Worm (Caenorhabditis elegans): ENCODE results near the gene str-175.

str-175 gene

ce11 chrIV:4870546-4870945 is at the start of gene str-175:
Gene str-175, minus strand, starts transcription at chrIV:4870646.
- no peak for TF ChIP-seq cog-1 (tag; optimal IDR thresholded peaks at IDR 0.05)
- no peak for TF ChIP-seq med-1 (GFP tag; optimal IDR thresholded peaks at IDR 0.05; ENCODE audit: insufficient read depth)
- TF ChIP-seq ref-1 (GFP tag; conservative IDR thresholded peaks at IDR 0.05) = no peak
- TF ChIP-seq flt-1 (GFP tag; IDR thresholded peaks at IDR 0.05) = no peak
- no peak for TF ChIP-seq T22C8.4 (GFP tag; IDR thresholded peaks at IDR 0.05)
- TF ChIP-seq tab-1 (GFP tag; IDR thresholded peaks at IDR 0.05) = no peak
- no peak for TF ChIP-seq klf-2 (GFP tag; conservative IDR thresholded peaks at IDR 0.05)

DNA sequence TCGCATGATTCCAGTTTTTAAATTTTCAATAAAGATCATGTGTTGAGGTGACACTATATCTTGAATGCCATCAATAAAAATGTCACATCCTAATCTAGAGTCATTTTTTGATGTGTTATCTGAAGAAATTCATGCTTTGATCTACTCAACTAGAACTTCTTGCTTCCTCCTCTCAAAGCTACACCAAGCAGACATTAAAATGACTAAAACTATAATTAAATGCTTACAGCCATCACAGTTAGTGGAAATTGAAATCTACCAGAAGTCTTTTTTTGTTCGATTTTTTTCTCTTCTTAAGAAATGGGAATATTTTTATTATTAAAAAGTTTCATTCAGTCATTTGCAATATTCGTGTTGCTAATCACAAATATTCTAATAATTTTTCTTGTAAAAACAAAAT is 47.3 kb upstream of the str-175 start, which contains the start of gene str-158:
str-158 (plus strand) TSS at position 301 of the 400 bp plus-strand sequence.
- TF ChIP-seq cog-1 (tag; optimal IDR thresholded peaks at IDR 0.05) (no peak), flt-1 (GFP tag; IDR thresholded peaks at IDR 0.05) (no peak), tab-1 (GFP tag; IDR thresholded peaks at IDR 0.05) (no peak), ztf-29 (GFP tag; IDR thresholded peaks at IDR 0.05) (no peak), klf-2 (GFP tag; conservative IDR thresholded peaks at IDR 0.05) (no peak), ztf-23 (GFP tag; IDR thresholded peaks at IDR 0.05) (no peak), ref-1 (GFP tag; conservative IDR thresholded peaks at IDR 0.05) (no peak), T22C8.4 (GFP tag; IDR thresholded peaks at IDR 0.05) (no peak), med-1 (GFP tag; optimal IDR thresholded peaks at IDR 0.05; ENCODE audit: insufficient read depth) (no peak)

ce11 chrIV:4915689-4916088 is 45.2 kb upstream of the str-175 start, which contains the start of gene str-155:
Gene str-155, plus strand, starts transcription at chrIV:4915989.
- TF ChIP-seq klf-2 (GFP tag; conservative IDR thresholded peaks at IDR 0.05) = no peak
- TF ChIP-seq flt-1 (GFP tag; IDR thresholded peaks at IDR 0.05) = no peak
- TF ChIP-seq tab-1 (GFP tag; IDR thresholded peaks at IDR 0.05) = no peak
- no peak for TF ChIP-seq cog-1 (tag; optimal IDR thresholded peaks at IDR 0.05)
- no peak for TF ChIP-seq ztf-23 (GFP tag; IDR thresholded peaks at IDR 0.05)
- TF ChIP-seq ztf-29 (GFP tag; IDR thresholded peaks at IDR 0.05) = no peak
- no peak for TF ChIP-seq ref-1 (GFP tag; conservative IDR thresholded peaks at IDR 0.05)
- no peak for TF ChIP-seq T22C8.4 (GFP tag; IDR thresholded peaks at IDR 0.05)
- no peak for TF ChIP-seq med-1 (GFP tag; optimal IDR thresholded peaks at IDR 0.05; ENCODE audit: insufficient read depth)

- TF ChIP-seq T22C8.4 (GFP tag; IDR thresholded peaks at IDR 0.05) (no peak), med-1 (GFP tag; optimal IDR thresholded peaks at IDR 0.05; ENCODE audit: insufficient read depth) (no peak), klf-2 (GFP tag; conservative IDR thresholded peaks at IDR 0.05) (no peak), ref-1 (GFP tag; conservative IDR thresholded peaks at IDR 0.05) (no peak), ztf-29 (GFP tag; IDR thresholded peaks at IDR 0.05) (no peak), ztf-23 (GFP tag; IDR thresholded peaks at IDR 0.05) (no peak), tab-1 (GFP tag; IDR thresholded peaks at IDR 0.05) (no peak), cog-1 (tag; optimal IDR thresholded peaks at IDR 0.05) (no peak), flt-1 (GFP tag; IDR thresholded peaks at IDR 0.05) (no peak)
Observed at ce11 chrIV:4913090-4913489, 42.6 kb upstream of the str-175 start, which contains the start of gene str-156. Gene str-156, plus strand, starts transcription at chrIV:4913390.

DNA sequence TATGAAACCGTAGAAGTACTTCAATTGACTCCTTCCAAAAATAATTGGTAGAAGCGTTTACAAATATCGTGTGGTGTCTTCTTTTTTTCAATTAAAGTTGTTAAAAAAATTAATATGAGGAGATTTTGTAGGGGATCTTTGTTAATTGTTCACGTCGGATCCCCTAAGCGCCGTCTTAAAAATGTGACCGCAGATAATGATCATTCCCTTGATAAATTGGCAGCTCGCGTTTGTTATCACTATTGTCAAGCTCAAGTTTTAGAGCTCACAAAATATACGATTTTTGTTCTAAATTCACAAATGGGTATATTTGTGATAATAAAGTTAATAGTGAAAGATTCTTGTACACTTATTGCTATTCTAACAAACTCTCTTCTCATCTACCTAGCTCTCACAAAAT is 38.6 kb upstream of the str-175 start, which contains the start of gene str-159:
str-159 (plus strand) TSS at position 301 of the 400 bp plus-strand sequence.
- no peak for TF ChIP-seq tab-1 (GFP tag; IDR thresholded peaks at IDR 0.05)
- no peak for TF ChIP-seq flt-1 (GFP tag; IDR thresholded peaks at IDR 0.05)
- TF ChIP-seq ztf-23 (GFP tag; IDR thresholded peaks at IDR 0.05) = no peak
- TF ChIP-seq klf-2 (GFP tag; conservative IDR thresholded peaks at IDR 0.05) = no peak
- TF ChIP-seq med-1 (GFP tag; optimal IDR thresholded peaks at IDR 0.05; ENCODE audit: insufficient read depth) = no peak
- TF ChIP-seq cog-1 (tag; optimal IDR thresholded peaks at IDR 0.05) = no peak
- TF ChIP-seq ref-1 (GFP tag; conservative IDR thresholded peaks at IDR 0.05) = no peak
- no peak for TF ChIP-seq ztf-29 (GFP tag; IDR thresholded peaks at IDR 0.05)
- no peak for TF ChIP-seq T22C8.4 (GFP tag; IDR thresholded peaks at IDR 0.05)

ce11 chrIV:4905645-4906135 is 35.2 kb upstream of the str-175 start, which contains the start of gene T08B6.4:
Gene T08B6.4, plus strand, starts transcription at chrIV:4905695.
- TF ChIP-seq T22C8.4 (GFP tag; IDR thresholded peaks at IDR 0.05) (peak; percentile 67), ztf-29 (GFP tag; IDR thresholded peaks at IDR 0.05) (no peak), ztf-23 (GFP tag; IDR thresholded peaks at IDR 0.05) (no peak), tab-1 (GFP tag; IDR thresholded peaks at IDR 0.05) (no peak)

DNA sequence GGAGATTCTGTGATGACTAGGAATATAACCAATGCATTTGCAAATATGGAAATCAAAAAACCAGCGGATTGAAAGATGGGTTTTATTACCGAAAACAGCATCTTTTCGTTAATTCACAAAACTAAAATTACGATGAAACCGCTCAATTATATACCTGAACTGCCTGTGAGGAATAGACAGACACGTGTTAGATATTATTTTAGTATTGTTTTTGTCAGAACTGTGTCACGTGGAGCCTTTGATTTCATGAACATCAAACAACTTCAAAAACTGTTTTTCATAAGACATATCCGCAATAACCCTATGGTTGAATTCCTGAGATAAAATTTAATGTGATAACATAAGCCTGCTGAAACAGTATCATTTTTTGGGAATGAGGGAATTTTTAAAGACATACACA is 33.5 kb upstream of the str-175 start, which contains the start of gene str-161:
str-161 (minus strand) TSS at position 101 of the 400 bp plus-strand sequence.
- TF ChIP-seq ztf-23 (GFP tag; IDR thresholded peaks at IDR 0.05) = no peak
- TF ChIP-seq ztf-29 (GFP tag; IDR thresholded peaks at IDR 0.05) = no peak
- TF ChIP-seq cog-1 (tag; optimal IDR thresholded peaks at IDR 0.05) = no peak
- TF ChIP-seq tab-1 (GFP tag; IDR thresholded peaks at IDR 0.05) = no peak
- TF ChIP-seq ref-1 (GFP tag; conservative IDR thresholded peaks at IDR 0.05) = no peak
- no peak for TF ChIP-seq klf-2 (GFP tag; conservative IDR thresholded peaks at IDR 0.05)
- TF ChIP-seq med-1 (GFP tag; optimal IDR thresholded peaks at IDR 0.05; ENCODE audit: insufficient read depth) = no peak
- TF ChIP-seq T22C8.4 (GFP tag; IDR thresholded peaks at IDR 0.05) = no peak
- no peak for TF ChIP-seq flt-1 (GFP tag; IDR thresholded peaks at IDR 0.05)

- no peak for TF ChIP-seq T22C8.4 (GFP tag; IDR thresholded peaks at IDR 0.05)
- no peak for TF ChIP-seq klf-2 (GFP tag; conservative IDR thresholded peaks at IDR 0.05)
- TF ChIP-seq flt-1 (GFP tag; IDR thresholded peaks at IDR 0.05) = no peak
- TF ChIP-seq tab-1 (GFP tag; IDR thresholded peaks at IDR 0.05) = no peak
- TF ChIP-seq ztf-23 (GFP tag; IDR thresholded peaks at IDR 0.05) = no peak
- no peak for TF ChIP-seq ref-1 (GFP tag; conservative IDR thresholded peaks at IDR 0.05)
- TF ChIP-seq cog-1 (tag; optimal IDR thresholded peaks at IDR 0.05) = no peak
- no peak for TF ChIP-seq ztf-29 (GFP tag; IDR thresholded peaks at IDR 0.05)
- no peak for TF ChIP-seq med-1 (GFP tag; optimal IDR thresholded peaks at IDR 0.05; ENCODE audit: insufficient read depth)
Observed at ce11 chrIV:4890543-4890942, 20.1 kb upstream of the str-175 start, which contains the start of gene T08B6.9. Gene T08B6.9, plus strand, starts transcription at chrIV:4890843.

DNA sequence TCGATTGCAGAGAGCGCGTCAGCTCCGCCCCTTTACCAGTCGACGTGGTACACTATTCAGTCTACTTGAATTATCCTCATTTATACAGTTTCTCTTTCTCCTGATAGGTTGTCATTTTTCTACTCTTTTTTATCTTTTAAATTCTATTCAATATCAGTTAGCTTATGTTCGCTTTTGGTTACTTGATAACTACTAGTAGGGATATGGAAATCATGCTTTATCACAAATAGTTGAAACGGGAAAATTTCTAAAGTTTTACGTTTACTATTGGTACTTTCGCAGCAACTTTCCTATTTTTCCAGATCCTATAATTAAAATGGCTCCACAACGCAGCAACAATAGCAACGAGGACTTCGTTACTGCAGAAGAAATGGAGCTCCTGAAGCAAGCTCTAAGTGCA is 19.2 kb upstream of the str-175 start, which contains the start of gene sgnh-1:
sgnh-1 (plus strand) TSS at position 301 of the 400 bp plus-strand sequence.
- TF ChIP-seq T22C8.4 (GFP tag; IDR thresholded peaks at IDR 0.05) (no peak), flt-1 (GFP tag; IDR thresholded peaks at IDR 0.05) (no peak)

ce11 chrIV:4887258-4887657 is 16.8 kb upstream of the str-175 start, which contains the start of gene T08B6.1:
Gene T08B6.1, minus strand, starts transcription at chrIV:4887358.
- TF ChIP-seq ztf-29 (GFP tag; IDR thresholded peaks at IDR 0.05) (no peak), ref-1 (GFP tag; conservative IDR thresholded peaks at IDR 0.05) (no peak), T22C8.4 (GFP tag; IDR thresholded peaks at IDR 0.05) (no peak), flt-1 (GFP tag; IDR thresholded peaks at IDR 0.05) (no peak), med-1 (GFP tag; optimal IDR thresholded peaks at IDR 0.05; ENCODE audit: insufficient read depth) (no peak)
